Fruit fly (Drosophila melanogaster): ENCODE results near the gene chm.

chm gene

DNA sequence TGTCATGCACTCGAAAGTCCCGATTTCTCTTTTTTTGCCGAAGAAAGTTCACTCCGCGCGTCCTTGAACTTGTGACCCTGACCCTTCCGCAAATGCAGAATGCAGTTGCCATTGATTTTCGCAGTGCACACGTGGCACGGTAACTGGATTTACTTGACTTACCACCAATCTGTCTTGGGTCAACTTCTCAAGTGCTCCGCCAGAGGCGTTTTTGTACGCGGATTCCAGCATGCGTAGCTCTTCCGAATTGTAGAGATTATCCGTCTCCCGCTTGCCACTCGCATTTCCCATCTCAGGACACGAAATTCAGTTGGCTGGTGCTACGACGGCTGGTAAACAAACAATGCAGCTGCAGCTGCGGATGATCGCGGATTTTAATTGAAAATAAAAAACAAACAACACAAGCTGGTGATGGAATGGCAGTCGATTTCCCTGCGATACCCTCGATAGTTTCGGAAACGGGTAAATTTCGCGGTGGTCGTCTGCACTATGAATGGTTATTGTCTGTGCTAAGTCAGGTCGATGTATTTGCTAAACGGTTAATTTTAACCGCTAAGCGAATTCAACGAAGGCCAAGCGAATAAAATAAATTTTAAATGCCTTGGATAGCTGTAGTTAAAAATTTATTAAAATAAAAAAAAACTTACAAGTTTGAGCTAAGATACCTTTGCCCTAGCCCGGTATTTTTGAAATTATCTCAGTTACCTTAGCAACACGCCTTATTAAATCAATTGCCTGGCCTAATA, 24.2 kb upstream of the chm start, which contains the start of the genes CG5149 and gudu (continued):
- no peak for TF ChIP-seq PHDP (tag; optimal IDR thresholded peaks at IDR 0.05)
- no peak for TF ChIP-seq CG2199 (GFP tag; IDR thresholded peaks at IDR 0.05)
- TF ChIP-seq rib (GFP tag; IDR thresholded peaks at IDR 0.05), result no peak
- peak; percentile 46 for TF ChIP-seq Myb (GFP tag; optimal IDR thresholded peaks at IDR 0.05)
- TF ChIP-seq Asciz (GFP tag; optimal IDR thresholded peaks at IDR 0.05), result no peak
- peak; percentile 95 for TF ChIP-seq amos (GFP tag; IDR thresholded peaks at IDR 0.05; ENCODE audit: partially characterized antibody)
- TF ChIP-seq CG12391 (tag; optimal IDR thresholded peaks at IDR 0.05), result no peak
- no peak for TF ChIP-seq ase (GFP tag; IDR thresholded peaks at IDR 0.05)
- TF ChIP-seq BtbVII (GFP tag; optimal IDR thresholded peaks at IDR 0.05), result no peak
- TF ChIP-seq p53 (GFP tag; optimal IDR thresholded peaks at IDR 0.05), result no peak
- TF ChIP-seq Ravus (GFP tag; IDR thresholded peaks at IDR 0.05), result no peak
- TF ChIP-seq CG5245 (GFP tag; optimal IDR thresholded peaks at IDR 0.05), result no peak
- TF ChIP-seq CG33213 (GFP tag; optimal IDR thresholded peaks at IDR 0.05), result no peak
- TF ChIP-seq dati (GFP tag; IDR thresholded peaks at IDR 0.05), result no peak
- TF ChIP-seq CG17802 (tag; optimal IDR thresholded peaks at IDR 0.05), result no peak
- TF ChIP-seq Nf-YC (tag; optimal IDR thresholded peaks at IDR 0.05), result no peak
- TF ChIP-seq Hand (GFP tag; optimal IDR thresholded peaks at IDR 0.05), result no peak
- no peak for TF ChIP-seq CG12071 (GFP tag; optimal IDR thresholded peaks at IDR 0.05)
- TF ChIP-seq CG8281 (tag; optimal IDR thresholded peaks at IDR 0.05), result no peak
- TF ChIP-seq Adf1 (GFP tag; IDR thresholded peaks at IDR 0.05), result no peak
- no peak for TF ChIP-seq CG15073 (GFP tag; optimal IDR thresholded peaks at IDR 0.05)
- TF ChIP-seq CG3838 (GFP tag; optimal IDR thresholded peaks at IDR 0.05), result no peak
- no peak for TF ChIP-seq ash1 (GFP tag; optimal IDR thresholded peaks at IDR 0.05)
- TF ChIP-seq hbn (GFP tag; IDR thresholded peaks at IDR 0.05; ENCODE audit: partially characterized antibody), result peak; percentile 87
- TF ChIP-seq schlank (tag; optimal IDR thresholded peaks at IDR 0.05), result no peak
- TF ChIP-seq CG10543 (GFP tag; optimal IDR thresholded peaks at IDR 0.05), result no peak
- TF ChIP-seq twi (tag; optimal IDR thresholded peaks at IDR 0.05), result no peak
- TF ChIP-seq CG6854 (GFP tag; optimal IDR thresholded peaks at IDR 0.05), result no peak
- no peak for TF ChIP-seq dysf (GFP tag; IDR thresholded peaks at IDR 0.05)
- TF ChIP-seq B-H2 (GFP tag; optimal IDR thresholded peaks at IDR 0.05), result no peak
- no peak for TF ChIP-seq croc (GFP tag; conservative IDR thresholded peaks at IDR 0.05)
- TF ChIP-seq tll (GFP tag; optimal IDR thresholded peaks at IDR 0.05), result no peak
- TF ChIP-seq zfh1 (GFP tag; IDR thresholded peaks at IDR 0.05), result 0 out of 3 replicates have a peak, but pooled peaks have one; percentile 21
- TF ChIP-seq CTCF (GFP tag; optimal IDR thresholded peaks at IDR 0.05), result peak; percentile 87
- no peak for TF ChIP-seq ewg (GFP tag; optimal IDR thresholded peaks at IDR 0.05)
- TF ChIP-seq YL-1 (GFP tag; optimal IDR thresholded peaks at IDR 0.05), result peak; percentile 32
- TF ChIP-seq CG18599 (GFP tag; optimal IDR thresholded peaks at IDR 0.05), result no peak
- TF ChIP-seq Dek (tag; optimal IDR thresholded peaks at IDR 0.05), result no peak
- no peak for TF ChIP-seq CG1792 (GFP tag; optimal IDR thresholded peaks at IDR 0.05)
- TF ChIP-seq CG18764 (GFP tag; optimal IDR thresholded peaks at IDR 0.05), result no peak
- TF ChIP-seq Mes4 (GFP tag; optimal IDR thresholded peaks at IDR 0.05), result no peak
- no peak for TF ChIP-seq dmrt11E (tag; optimal IDR thresholded peaks at IDR 0.05)
- no peak for TF ChIP-seq tio (GFP tag; optimal IDR thresholded peaks at IDR 0.05)
- TF ChIP-seq CG15269 (tag; optimal IDR thresholded peaks at IDR 0.05), result no peak
- no peak for TF ChIP-seq lov (optimal IDR thresholded peaks at IDR 0.05)
- TF ChIP-seq lov (GFP tag; IDR thresholded peaks at IDR 0.05), result no peak
- no peak for TF ChIP-seq trh (GFP tag; optimal IDR thresholded peaks at IDR 0.05)
- TF ChIP-seq CG16815 (GFP tag; optimal IDR thresholded peaks at IDR 0.05), result no peak
- TF ChIP-seq Poxn (GFP tag; IDR thresholded peaks at IDR 0.05), result no peak
- no peak; the same call in 3 of the 4 replicates for TF ChIP-seq Gug (GFP tag; IDR thresholded peaks at IDR 0.05)
- peak; percentile 76 for TF ChIP-seq sna (GFP tag; IDR thresholded peaks at IDR 0.05; ENCODE audit: partially characterized antibody)

Data from whole organism, embryonic.